Worm (Caenorhabditis elegans): ENCODE measurements around the gene F14D2.14.

Gene F14D2.14

ce11 chrII:3347940-3348610, at the start of gene F14D2.14, which contains the start of gene bath-29:
F14D2.14 (minus strand) TSS chrII:3347990.
bath-29 (plus strand) TSS chrII:3348560.
- TF ChIP-seq unc-130 (tag; optimal IDR thresholded peaks at IDR 0.05) (no peak), unc-98 (GFP tag; IDR thresholded peaks at IDR 0.05) (no peak), ceh-8 (GFP tag; optimal IDR thresholded peaks at IDR 0.05) (no peak), hpl-2 (GFP tag; optimal IDR thresholded peaks at IDR 0.05) (no peak), unc-86 (tag; optimal IDR thresholded peaks at IDR 0.05) (no peak), skn-1 (tag; optimal IDR thresholded peaks at IDR 0.05) (no peak), mab-9 (GFP tag; IDR thresholded peaks at IDR 0.05) (no peak), nhr-90 (tag; optimal IDR thresholded peaks at IDR 0.05; ENCODE audit: poor library complexity) (no peak), F16B12.6 (tag; optimal IDR thresholded peaks at IDR 0.05) (no peak), rnt-1 (tag; optimal IDR thresholded peaks at IDR 0.05) (no peak), fkh-8 (tag; optimal IDR thresholded peaks at IDR 0.05) (no peak), isw-1 (GFP tag; IDR thresholded peaks at IDR 0.05) (no peak)

ce11 chrII:3395484-3395883, 47.7 kb upstream of the F14D2.14 start, which contains the start of gene nep-20:
nep-20 (minus strand) TSS chrII:3395584.
- TF ChIP-seq elt-3 (tag; optimal IDR thresholded peaks at IDR 0.05) (no peak), lin-39 (tag; optimal IDR thresholded peaks at IDR 0.05) (no peak), ces-1 (GFP tag; optimal IDR thresholded peaks at IDR 0.05) (no peak), ceh-88 (GFP tag; IDR thresholded peaks at IDR 0.05) (no peak), skn-1 (tag; optimal IDR thresholded peaks at IDR 0.05) (no peak), dpl-1 (GFP tag; optimal IDR thresholded peaks at IDR 0.05) (no peak), ama-1 (optimal IDR thresholded peaks at IDR 0.05) (no peak), unc-130 (tag; optimal IDR thresholded peaks at IDR 0.05) (no peak), nhr-28 (tag; optimal IDR thresholded peaks at IDR 0.05) (no peak)

ce11 chrII:3387503-3387902, 39.7 kb upstream of the F14D2.14 start, which contains the start of gene T06D4.6:
T06D4.6 (minus strand) TSS chrII:3387603.
- no peak for TF ChIP-seq elt-2 (tag; optimal IDR thresholded peaks at IDR 0.05)
- no peak for TF ChIP-seq nhr-76 (tag; optimal IDR thresholded peaks at IDR 0.05)
- TF ChIP-seq zag-1 (tag; optimal IDR thresholded peaks at IDR 0.05): no peak
- TF ChIP-seq nhr-20 (tag; optimal IDR thresholded peaks at IDR 0.05): no peak
- TF ChIP-seq vab-15 (tag; optimal IDR thresholded peaks at IDR 0.05): no peak
- no peak for TF ChIP-seq skn-1 (tag; optimal IDR thresholded peaks at IDR 0.05)
- TF ChIP-seq lin-14 (GFP tag; optimal IDR thresholded peaks at IDR 0.05): no peak

ce11 chrII:3385736-3386135, 37.9 kb upstream of the F14D2.14 start, which contains the start of gene T06D4.2:
T06D4.2 (minus strand) TSS chrII:3385905.
- no peak for TF ChIP-seq lin-14 (GFP tag; optimal IDR thresholded peaks at IDR 0.05)

ce11 chrII:3383116-3383515, 35.3 kb upstream of the F14D2.14 start:
- TF ChIP-seq isw-1 (GFP tag; IDR thresholded peaks at IDR 0.05): no peak
- no peak for TF ChIP-seq pax-3 (tag; optimal IDR thresholded peaks at IDR 0.05)
- TF ChIP-seq nhr-85 (tag): no peak
- TF ChIP-seq ces-1 (GFP tag; optimal IDR thresholded peaks at IDR 0.05): no peak
- TF ChIP-seq lin-13 (GFP tag; optimal IDR thresholded peaks at IDR 0.05): no peak
- no peak for TF ChIP-seq nhr-90 (tag; optimal IDR thresholded peaks at IDR 0.05; ENCODE audit: poor library complexity)
- no peak for TF ChIP-seq lin-14 (GFP tag; optimal IDR thresholded peaks at IDR 0.05)
- no peak for TF ChIP-seq aha-1 (tag; optimal IDR thresholded peaks at IDR 0.05)
- no peak for TF ChIP-seq lin-35 (GFP tag; optimal IDR thresholded peaks at IDR 0.05)
- TF ChIP-seq grh-1 (GFP tag; IDR thresholded peaks at IDR 0.05): no peak
- TF ChIP-seq jun-1 (tag; optimal IDR thresholded peaks at IDR 0.05): no peak
